Fruit fly (Drosophila melanogaster): Measurements from ENCODE around the gene CG15638.
A peak's percentile ranks its signal among the peaks of the same experiment; 100 is the strongest.

The CG15638 gene

DNA sequence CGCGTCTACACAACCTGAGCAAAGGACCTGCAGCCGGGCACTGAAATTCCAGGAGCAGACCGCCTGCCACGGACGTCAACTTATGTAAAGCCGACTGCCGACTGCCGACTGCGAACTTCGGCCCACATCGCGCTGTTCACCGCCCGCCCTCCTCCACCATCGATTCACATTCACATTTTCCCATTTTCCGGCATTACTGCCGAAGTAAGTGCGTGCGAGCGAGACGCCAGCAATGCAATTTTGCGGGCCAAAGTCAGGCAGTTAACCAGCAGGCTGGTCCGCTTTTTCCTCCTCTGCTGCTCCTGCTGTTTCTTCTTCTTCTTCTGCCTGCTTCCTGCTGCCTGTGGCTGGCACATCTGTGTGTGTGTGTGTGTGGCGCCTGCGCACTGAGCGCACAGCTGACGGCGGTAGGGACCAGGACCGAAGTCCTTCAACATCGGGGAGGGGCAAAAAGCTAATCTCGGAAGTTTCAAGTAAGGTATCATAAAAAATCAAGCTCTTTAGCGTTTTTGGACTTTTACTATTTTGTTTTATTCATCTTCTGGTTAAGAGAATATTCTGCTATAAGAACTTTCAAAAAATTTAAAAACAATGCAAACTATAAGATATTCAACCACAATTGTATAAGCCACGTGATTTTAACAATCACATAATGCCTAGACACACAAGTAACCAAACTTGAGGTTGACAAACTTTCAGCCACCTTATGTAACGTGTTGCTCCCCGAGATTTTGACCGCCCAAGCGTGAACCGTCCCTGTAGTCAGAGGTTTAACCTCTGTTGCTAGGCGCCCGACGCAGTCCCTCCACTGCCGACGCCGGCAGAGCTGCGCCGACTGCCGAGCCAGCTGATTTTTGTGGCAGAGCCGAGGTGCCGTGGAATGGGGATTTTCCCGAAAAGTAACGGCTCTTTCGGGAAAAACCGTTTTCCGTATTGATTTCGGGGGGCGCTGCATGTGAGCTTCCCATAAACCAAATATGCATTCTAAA, 12.5 kb upstream of the CG15638 start:
- TF ChIP-seq Ets98B (GFP tag; IDR thresholded peaks at IDR 0.05) (no peak; the same call in 1 of the 2 replicates), CG12605 (GFP tag; IDR thresholded peaks at IDR 0.05) (no peak), CG9948 (tag; optimal IDR thresholded peaks at IDR 0.05) (peak; percentile 78), EcR (GFP tag; optimal IDR thresholded peaks at IDR 0.05) (no peak), fd96Ca (GFP tag; IDR thresholded peaks at IDR 0.05) (peak; percentile 5; the same call in 1 of the 3 replicates), CG34367 (tag; optimal IDR thresholded peaks at IDR 0.05) (peak; percentile 65), CG17806 (tag; optimal IDR thresholded peaks at IDR 0.05) (peak; percentile 63), CG4496 (GFP tag; IDR thresholded peaks at IDR 0.05) (peak; percentile 59), rn (GFP tag; IDR thresholded peaks at IDR 0.05) (0 out of 2 replicates have a peak, but pooled peaks have one; percentile 4), D1 (tag; optimal IDR thresholded peaks at IDR 0.05) (no peak), CG14655 (GFP tag; optimal IDR thresholded peaks at IDR 0.05) (peak; percentile 85), CG10348 (GFP tag; IDR thresholded peaks at IDR 0.05) (no peak), CG32121 (GFP tag; IDR thresholded peaks at IDR 0.05) (no peak), CG8159 (tag; optimal IDR thresholded peaks at IDR 0.05) (peak; percentile 82), CG15710 (tag; optimal IDR thresholded peaks at IDR 0.05) (peak; percentile 80), CG13204 (GFP tag; optimal IDR thresholded peaks at IDR 0.05) (peak; percentile 91), gl (tag; optimal IDR thresholded peaks at IDR 0.05) (no peak), Pif1A (GFP tag; optimal IDR thresholded peaks at IDR 0.05) (peak; percentile 79), CG8301 (tag; optimal IDR thresholded peaks at IDR 0.05) (peak; percentile 68), Snoo (tag; optimal IDR thresholded peaks at IDR 0.05) (peak; percentile 70), Pif1B (GFP tag; optimal IDR thresholded peaks at IDR 0.05) (peak; percentile 59)

DNA sequence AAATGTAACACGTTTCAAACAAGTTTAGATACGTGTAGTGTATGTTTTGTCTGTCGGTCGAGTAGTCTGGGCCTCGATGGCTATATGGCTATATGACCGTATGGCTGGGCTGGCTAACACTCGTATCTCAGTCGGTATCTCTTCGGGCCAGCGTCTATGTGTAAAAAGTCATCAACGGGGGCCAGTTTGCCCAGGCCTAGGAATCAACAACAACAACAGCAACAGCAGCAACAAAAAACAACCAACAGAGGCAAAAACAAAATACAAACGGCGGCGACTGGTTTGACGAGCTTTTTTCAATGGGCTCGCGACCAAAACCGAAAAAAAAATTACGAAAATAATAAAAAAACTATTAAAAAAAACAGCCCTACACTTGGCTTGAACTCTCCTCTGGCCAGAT, 10.1 kb upstream of the CG15638 start:
- TF ChIP-seq CG14655 (GFP tag; optimal IDR thresholded peaks at IDR 0.05) (peak; percentile 56), EcR (GFP tag; optimal IDR thresholded peaks at IDR 0.05) (peak; percentile 66), CG8159 (tag; optimal IDR thresholded peaks at IDR 0.05) (peak; percentile 79), CG10348 (GFP tag; IDR thresholded peaks at IDR 0.05) (no peak), Snoo (tag; optimal IDR thresholded peaks at IDR 0.05) (no peak), D1 (tag; optimal IDR thresholded peaks at IDR 0.05) (peak; percentile 52), fd96Ca (GFP tag; IDR thresholded peaks at IDR 0.05) (peak; percentile 59; the same call in 2 of the 3 replicates), CG17806 (tag; optimal IDR thresholded peaks at IDR 0.05) (peak; percentile 74), CG8301 (tag; optimal IDR thresholded peaks at IDR 0.05) (peak; percentile 34), Ets98B (GFP tag; IDR thresholded peaks at IDR 0.05) (peak; percentile 79), CG12605 (GFP tag; IDR thresholded peaks at IDR 0.05) (peak; percentile 89), CG9948 (tag; optimal IDR thresholded peaks at IDR 0.05) (peak; percentile 67), CG4496 (GFP tag; IDR thresholded peaks at IDR 0.05) (peak; percentile 82), Pif1B (GFP tag; optimal IDR thresholded peaks at IDR 0.05) (peak; percentile 65), gl (tag; optimal IDR thresholded peaks at IDR 0.05) (peak; percentile 95), CG15710 (tag; optimal IDR thresholded peaks at IDR 0.05) (peak; percentile 88), CG13204 (GFP tag; optimal IDR thresholded peaks at IDR 0.05) (peak; percentile 96), CG34367 (tag; optimal IDR thresholded peaks at IDR 0.05) (peak; percentile 85), CG32121 (GFP tag; IDR thresholded peaks at IDR 0.05) (peak; percentile 67; the same call in 1 of the 2 replicates), rn (GFP tag; IDR thresholded peaks at IDR 0.05) (peak; percentile 3; the same call in 1 of the 2 replicates), Pif1A (GFP tag; optimal IDR thresholded peaks at IDR 0.05) (peak; percentile 59)

DNA sequence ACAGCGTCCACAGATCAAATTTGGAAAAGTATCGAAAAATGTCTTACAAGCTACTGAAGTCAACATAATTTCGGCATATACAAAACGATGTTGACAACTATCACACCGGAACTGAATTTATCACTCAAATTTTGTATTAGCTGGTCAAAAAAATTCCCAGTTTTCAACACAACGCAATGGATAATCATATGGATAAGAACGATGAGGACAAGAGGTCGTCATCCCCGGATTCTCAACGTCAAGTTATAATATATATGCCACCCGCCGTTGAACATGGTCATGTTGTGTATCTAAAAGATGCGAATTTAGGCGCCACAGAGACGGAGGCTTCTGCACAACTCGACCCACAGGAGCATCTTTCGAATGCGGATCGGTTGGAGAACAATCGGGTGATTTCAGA, 6.9 kb upstream of the CG15638 start, which contains the start of gene CG9263:
Gene CG9263 (minus strand): TSS at position 101 of the 400 bp plus-strand sequence.
- no peak for TF ChIP-seq CG15710 (tag; optimal IDR thresholded peaks at IDR 0.05)
- no peak for TF ChIP-seq CG12605 (GFP tag; IDR thresholded peaks at IDR 0.05)
- no peak for TF ChIP-seq CG9948 (tag; optimal IDR thresholded peaks at IDR 0.05)
- no peak for TF ChIP-seq Snoo (tag; optimal IDR thresholded peaks at IDR 0.05)
- no peak for TF ChIP-seq EcR (GFP tag; optimal IDR thresholded peaks at IDR 0.05)
- no peak for TF ChIP-seq CG34367 (tag; optimal IDR thresholded peaks at IDR 0.05)
- TF ChIP-seq D1 (tag; optimal IDR thresholded peaks at IDR 0.05), result no peak
- TF ChIP-seq CG4496 (GFP tag; IDR thresholded peaks at IDR 0.05), result no peak
- no peak for TF ChIP-seq gl (tag; optimal IDR thresholded peaks at IDR 0.05)
- TF ChIP-seq fd96Ca (GFP tag; IDR thresholded peaks at IDR 0.05), result no peak
- no peak for TF ChIP-seq Pif1A (GFP tag; optimal IDR thresholded peaks at IDR 0.05)
- no peak for TF ChIP-seq CG17806 (tag; optimal IDR thresholded peaks at IDR 0.05)
- no peak for TF ChIP-seq CG32121 (GFP tag; IDR thresholded peaks at IDR 0.05)
- TF ChIP-seq CG8159 (tag; optimal IDR thresholded peaks at IDR 0.05), result no peak
- TF ChIP-seq Pif1B (GFP tag; optimal IDR thresholded peaks at IDR 0.05), result no peak
- no peak for TF ChIP-seq CG13204 (GFP tag; optimal IDR thresholded peaks at IDR 0.05)
- no peak for TF ChIP-seq CG8301 (tag; optimal IDR thresholded peaks at IDR 0.05)
- TF ChIP-seq Ets98B (GFP tag; IDR thresholded peaks at IDR 0.05), result no peak

dm6 chr2L:13541968-13542367, 6.4 kb upstream of the CG15638 start, which contains the start of gene CG16853:
Gene CG16853 (plus strand): TSS chr2L:13542268.
- TF ChIP-seq fd96Ca (GFP tag; IDR thresholded peaks at IDR 0.05) (no peak), CG32121 (GFP tag; IDR thresholded peaks at IDR 0.05) (no peak), Pif1A (GFP tag; optimal IDR thresholded peaks at IDR 0.05) (no peak), CG9948 (tag; optimal IDR thresholded peaks at IDR 0.05) (no peak), Snoo (tag; optimal IDR thresholded peaks at IDR 0.05) (no peak), CG4496 (GFP tag; IDR thresholded peaks at IDR 0.05) (no peak), CG12605 (GFP tag; IDR thresholded peaks at IDR 0.05) (no peak), gl (tag; optimal IDR thresholded peaks at IDR 0.05) (no peak), Pif1B (GFP tag; optimal IDR thresholded peaks at IDR 0.05) (no peak), CG17806 (tag; optimal IDR thresholded peaks at IDR 0.05) (no peak), Ets98B (GFP tag; IDR thresholded peaks at IDR 0.05) (no peak), CG14655 (GFP tag; optimal IDR thresholded peaks at IDR 0.05) (no peak), rn (GFP tag; IDR thresholded peaks at IDR 0.05) (no peak), CG8301 (tag; optimal IDR thresholded peaks at IDR 0.05) (no peak), D1 (tag; optimal IDR thresholded peaks at IDR 0.05) (no peak), CG13204 (GFP tag; optimal IDR thresholded peaks at IDR 0.05) (no peak)

All from whole organism, pupa.